Fruit fly (Drosophila melanogaster): ENCODE data around the gene KdelR.

- TF ChIP-seq CTCF (optimal IDR thresholded peaks at IDR 0.05) (no peak), CG8478 (optimal IDR thresholded peaks at IDR 0.05) (no peak)
These were observed 4.3 kb downstream of the KdelR start, which contains the start of the genes Bug22 and TfIIB for dm6 chr2L:10430802-10431476.
